Worm (Caenorhabditis elegans) whole organism, young adult: ENCODE data around the gene phat-4.

Source experiments
- C17E4.6 ChIP-seq: fragments of 200-800 bp; sonication (Bioruptor generic); IDR thresholded peaks from 2 replicates; pipeline ENCODE4 v1.3.6; 2022; ENCODE audit warnings: missing genetic modification reagents, missing genetic modification characterization, missing compliant biosample characterization
- Y56A3A.18 ChIP-seq: fragments of 200-800 bp; sonication (Bioruptor generic); IDR thresholded peaks from 2 replicates; pipeline ENCODE4 v1.3.6; 2022; ENCODE audit warnings: missing genetic modification reagents, missing genetic modification characterization, missing compliant biosample characterization
- ZK185.1 ChIP-seq: sonication (generic microtip); optimal IDR thresholded peaks from 2 replicates; lab custom pipeline; 2016; ENCODE audit warnings: mild to moderate bottlenecking, missing genetic modification characterization, missing compliant biosample characterization; ENCODE audit not compliant: poor library complexity, severe bottlenecking
- egl-18 ChIP-seq: fragments of 200-800 bp; sonication (Bioruptor generic); IDR thresholded peaks from 2 replicates; pipeline ENCODE4 v1.3.6; 2022; ENCODE audit warnings: missing genetic modification reagents, missing genetic modification characterization, missing compliant biosample characterization
- him-1 ChIP-seq: sonication (generic microtip); optimal IDR thresholded peaks from 2 replicates; lab custom pipeline; 2016; ENCODE audit warnings: missing genotype, missing genetic modification reagents, missing genetic modification characterization, missing compliant biosample characterization
- hmg-1.2 ChIP-seq: fragments of 200-800 bp; sonication (Bioruptor generic); IDR thresholded peaks from 2 replicates; pipeline ENCODE4 v1.3.6; 2022; ENCODE audit warnings: missing genetic modification reagents, missing genetic modification characterization, missing compliant biosample characterization
- lin-40 ChIP-seq: sonication (generic microtip); optimal IDR thresholded peaks from 2 replicates; lab custom pipeline; 2016; ENCODE audit warnings: missing genetic modification characterization, mild to moderate bottlenecking, missing compliant biosample characterization, missing genotype, missing genetic modification reagents
- lsy-27 ChIP-seq: sonication (generic microtip); optimal IDR thresholded peaks from 2 replicates; lab custom pipeline; 2017; ENCODE audit warnings: missing genetic modification characterization, mild to moderate bottlenecking, missing compliant biosample characterization, antibody characterized with exemption, missing genotype, borderline replicate concordance; ENCODE audit not compliant: insufficient read depth
- madf-8 ChIP-seq: fragments of 200-800 bp; sonication (Bioruptor generic); conservative IDR thresholded peaks from 2 replicates; pipeline ENCODE4 v1.3.6; 2022; ENCODE audit warnings: missing genetic modification reagents, missing genetic modification characterization, missing compliant biosample characterization
- mcd-1 ChIP-seq: fragments of 200-800 bp; sonication (Bioruptor generic); IDR thresholded peaks from 2 replicates; pipeline ENCODE4 v1.3.6; 2022; ENCODE audit warnings: missing genetic modification reagents, missing genetic modification characterization, missing compliant biosample characterization
- unc-130 ChIP-seq: sonication (generic microtip); optimal IDR thresholded peaks from 2 replicates; lab custom pipeline; 2016; ENCODE audit warnings: missing genetic modification reagents, missing genetic modification characterization, missing compliant biosample characterization

DNA sequence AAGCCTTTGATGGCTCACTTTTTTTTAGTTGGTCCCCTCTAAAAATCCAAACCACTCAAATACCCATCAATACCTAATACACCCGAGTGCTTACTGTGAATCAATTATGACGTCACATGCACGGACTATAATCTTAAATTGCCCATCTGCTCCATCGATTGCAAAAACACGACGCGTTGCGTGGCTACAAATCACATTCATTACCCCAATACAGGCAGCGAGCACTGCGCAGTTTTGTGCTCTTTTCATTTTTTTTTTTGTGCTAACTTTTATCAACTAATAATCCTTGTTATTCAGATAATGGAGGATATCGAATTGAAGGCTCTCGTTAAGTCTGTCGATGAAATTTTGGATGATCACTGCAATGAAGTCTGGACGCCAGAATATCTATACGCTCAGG is 30.4 kb downstream of the phat-4 start, which contains the start of gene Y45G5AM.5:
- no peak for TF ChIP-seq hmg-1.2
- TF ChIP-seq egl-18 (GFP tag; lab: Robert Waterston, UW): no peak
- no peak for TF ChIP-seq Y56A3A.18
- no peak for TF ChIP-seq him-1 (tag; lab: Kevin White, UChicago)
- no peak for TF ChIP-seq ZK185.1
- no peak for TF ChIP-seq mcd-1
- no peak for TF ChIP-seq madf-8 (GFP tag; lab: Robert Waterston, UW)
- no peak for TF ChIP-seq unc-130 (GFP tag; lab: Kevin White, UChicago)
- no peak for TF ChIP-seq C17E4.6
- no peak for TF ChIP-seq lin-40 (tag; lab: Kevin White, UChicago)
- no peak for TF ChIP-seq lsy-27
